Fruit fly (Drosophila melanogaster) whole organism, embryonic: ENCODE measurements around the gene CG42673.

Experiments
- CG10979 ChIP-seq: fragments of 200-800 bp; sonication (Bioruptor generic); optimal IDR thresholded peaks from 2 replicates; lab custom pipeline; 2018; ENCODE audit warnings: missing biosample characterization, mild to moderate bottlenecking, missing genetic modification characterization, moderate library complexity
- CG11456 ChIP-seq: fragments of 200-800 bp; sonication (Bioruptor generic); IDR thresholded peaks from 3 replicates; pipeline ENCODE4 v1.3.6; 2022; ENCODE audit warnings: missing biosample characterization, missing genetic modification characterization
- CG1233 ChIP-seq: fragments of 200-800 bp; sonication (Bioruptor generic); optimal IDR thresholded peaks from 4 replicates; lab custom pipeline; 2018; ENCODE audit warnings: missing biosample characterization, mild to moderate bottlenecking, missing genetic modification characterization
- CG13624 ChIP-seq: fragments of 200-800 bp; sonication (Bioruptor generic); optimal IDR thresholded peaks from 2 replicates; lab custom pipeline; 2016; ENCODE audit warnings: missing biosample characterization, missing genetic modification characterization
- CG14014 ChIP-seq: fragments of 200-800 bp; sonication (Bioruptor generic); IDR thresholded peaks from 2 replicates; pipeline ENCODE4 v1.3.6; 2022; ENCODE audit warnings: missing biosample characterization, missing genetic modification characterization
- CG16779 ChIP-seq: fragments of 200-800 bp; sonication (Bioruptor generic); IDR thresholded peaks from 2 replicates; pipeline ENCODE4 v1.3.6; 2022; ENCODE audit warnings: missing biosample characterization, missing genetic modification characterization
- CG2678 ChIP-seq: fragments of 200-800 bp; sonication (Bioruptor generic); optimal IDR thresholded peaks from 3 replicates; lab custom pipeline; 2019; ENCODE audit warnings: missing biosample characterization, mild to moderate bottlenecking, missing genetic modification characterization, moderate library complexity
- CG2712 ChIP-seq: fragments of 200-800 bp; optimal IDR thresholded peaks from 3 replicates; lab custom pipeline; 2019; ENCODE audit warnings: missing biosample characterization, mild to moderate bottlenecking, missing genetic modification characterization, moderate library complexity
- CG3281 ChIP-seq: fragments of 200-800 bp; sonication (Bioruptor generic); optimal IDR thresholded peaks from 3 replicates; lab custom pipeline; 2017; ENCODE audit warnings: missing biosample characterization, mild to moderate bottlenecking, missing genetic modification characterization
- CG4424 ChIP-seq: fragments of 200-800 bp; sonication (Bioruptor generic); optimal IDR thresholded peaks from 3 replicates; lab custom pipeline; 2016; ENCODE audit warnings: missing biosample characterization, missing genetic modification characterization
- CG6854 ChIP-seq: fragments of 200-800 bp; sonication (Bioruptor generic); optimal IDR thresholded peaks from 3 replicates; lab custom pipeline; 2017; ENCODE audit warnings: missing biosample characterization, mild to moderate bottlenecking, missing genetic modification characterization
- CkIIα-i1 ChIP-seq: fragments of 200-800 bp; sonication (Bioruptor generic); IDR thresholded peaks from 2 replicates; pipeline ENCODE4 v1.3.6; 2022; ENCODE audit warnings: missing biosample characterization, missing genetic modification characterization
- Dad ChIP-seq: fragments of 200-800 bp; sonication (Bioruptor generic); optimal IDR thresholded peaks from 3 replicates; lab custom pipeline; 2016; ENCODE audit warnings: missing biosample characterization, missing genetic modification characterization
- Fer1 ChIP-seq: fragments of 200-800 bp; sonication (Bioruptor generic); optimal IDR thresholded peaks from 2 replicates; lab custom pipeline; 2017; ENCODE audit warnings: missing biosample characterization, mild to moderate bottlenecking, missing genetic modification characterization
- Fer3 ChIP-seq: fragments of 200-800 bp; sonication (Bioruptor generic); optimal IDR thresholded peaks from 2 replicates; lab custom pipeline; 2018; ENCODE audit warnings: missing biosample characterization, mild to moderate bottlenecking, missing genetic modification characterization, moderate library complexity
- HLH3B ChIP-seq: fragments of 200-800 bp; sonication (Bioruptor generic); IDR thresholded peaks from 2 replicates; pipeline ENCODE4 v1.3.6; 2022; ENCODE audit warnings: missing biosample characterization, missing genetic modification characterization
- Hr39 ChIP-seq: fragments of >200 bp; optimal IDR thresholded peaks from 2 replicates; lab custom pipeline; 2017
- MTF-1 ChIP-seq: fragments of 200-800 bp; sonication (Bioruptor generic); optimal IDR thresholded peaks from 2 replicates; lab custom pipeline; 2018; ENCODE audit warnings: missing biosample characterization, mild to moderate bottlenecking, missing genetic modification characterization, borderline replicate concordance
- Meics ChIP-seq: fragments of 200-800 bp; sonication (Bioruptor generic); optimal IDR thresholded peaks from 2 replicates; lab custom pipeline; 2017; ENCODE audit warnings: missing biosample characterization, mild to moderate bottlenecking, missing genetic modification characterization
- Rfx ChIP-seq: fragments of 200-800 bp; sonication (Bioruptor generic); IDR thresholded peaks from 2 replicates; pipeline ENCODE4 v1.3.6; 2022; ENCODE audit warnings: missing biosample characterization, missing genetic modification characterization
- Sox102F ChIP-seq: fragments of 200-800 bp; sonication (Bioruptor generic); optimal IDR thresholded peaks from 2 replicates; lab custom pipeline; 2018; ENCODE audit warnings: missing biosample characterization, mild to moderate bottlenecking, missing genetic modification characterization, moderate library complexity
- Sry-β ChIP-seq: fragments of 200-800 bp; sonication (Bioruptor generic); optimal IDR thresholded peaks from 2 replicates; lab custom pipeline; 2018; ENCODE audit warnings: missing biosample characterization, mild to moderate bottlenecking, missing genetic modification characterization, moderate library complexity
- Trl ChIP-seq, 3 experiments: fragments of >200 bp in 2 of 3; fragments of 200-800 bp in 1 of 3; sonication (Bioruptor generic) in 1 of 3; optimal IDR thresholded peaks; 2 replicates in 1 of 3; 3 replicates in 2 of 3; lab custom pipeline; 2016 to 2017; ENCODE audit warnings: missing biosample characterization in 1 of 3, missing genetic modification characterization in 1 of 3
- Xrp1 ChIP-seq: fragments of 200-800 bp; sonication (Bioruptor generic); IDR thresholded peaks from 2 replicates; pipeline ENCODE4 v1.3.6; 2022; ENCODE audit warnings: missing biosample characterization, missing genetic modification characterization
- bab2 ChIP-seq: fragments of 200-800 bp; sonication (Bioruptor generic); optimal IDR thresholded peaks from 2 replicates; lab custom pipeline; 2016; ENCODE audit warnings: missing biosample characterization, missing genetic modification characterization
- bcd ChIP-seq: fragments of 200-800 bp; sonication (Bioruptor generic); optimal IDR thresholded peaks from 2 replicates; lab custom pipeline; 2017; ENCODE audit warnings: missing biosample characterization, mild to moderate bottlenecking, missing genetic modification characterization
- caup ChIP-seq: fragments of 200-800 bp; sonication (Bioruptor generic); optimal IDR thresholded peaks from 3 replicates; lab custom pipeline; 2017; ENCODE audit warnings: missing biosample characterization, mild to moderate bottlenecking, missing genetic modification characterization, moderate library complexity; ENCODE audit not compliant: severe bottlenecking
- croc ChIP-seq: fragments of 200-800 bp; sonication (Bioruptor generic); conservative IDR thresholded peaks from 3 replicates; pipeline ENCODE4 v1.3.6; 2022; ENCODE audit warnings: missing biosample characterization, missing genetic modification characterization
- cwo ChIP-seq: fragments of 200-800 bp; sonication (Bioruptor generic); optimal IDR thresholded peaks from 3 replicates; lab custom pipeline; 2017; ENCODE audit warnings: missing biosample characterization, missing genetic modification characterization, mild to moderate bottlenecking, moderate library complexity, missing genetic modification reagents
- dmrt99B ChIP-seq: fragments of 200-800 bp; sonication (Bioruptor generic); optimal IDR thresholded peaks from 2 replicates; lab custom pipeline; 2018; ENCODE audit warnings: missing biosample characterization, mild to moderate bottlenecking, missing genetic modification characterization, moderate library complexity
- dpn ChIP-seq, 2 experiments: fragments of 200-800 bp; sonication (Bioruptor generic); optimal IDR thresholded peaks; 3 replicates each; lab custom pipeline; 2016; ENCODE audit warnings: missing biosample characterization in 2 of 2, missing genetic modification characterization in 2 of 2
- fd96Cb ChIP-seq: fragments of 200-800 bp; sonication (Bioruptor generic); optimal IDR thresholded peaks from 2 replicates; lab custom pipeline; 2018; ENCODE audit warnings: missing biosample characterization, mild to moderate bottlenecking, missing genetic modification characterization, moderate library complexity
- gce ChIP-seq: fragments of 200-800 bp; sonication (Bioruptor generic); IDR thresholded peaks from 3 replicates; pipeline ENCODE4 v1.3.6; 2022; ENCODE audit warnings: missing biosample characterization, missing genetic modification characterization
- kah ChIP-seq: fragments of 200-800 bp; sonication (Bioruptor generic); optimal IDR thresholded peaks from 2 replicates; lab custom pipeline; 2018; ENCODE audit warnings: missing biosample characterization, mild to moderate bottlenecking, missing genetic modification characterization
- lab ChIP-seq: fragments of 200-800 bp; sonication (Bioruptor generic); optimal IDR thresholded peaks from 3 replicates; lab custom pipeline; 2017; ENCODE audit warnings: missing biosample characterization, missing genetic modification characterization, mild to moderate bottlenecking, moderate library complexity, missing genetic modification reagents
- nmo ChIP-seq: fragments of 200-800 bp; sonication (Bioruptor generic); optimal IDR thresholded peaks from 2 replicates; lab custom pipeline; 2018; ENCODE audit warnings: missing biosample characterization, mild to moderate bottlenecking, missing genetic modification characterization, moderate library complexity
- onecut ChIP-seq: fragments of 200-800 bp; sonication (Bioruptor generic); IDR thresholded peaks from 2 replicates; pipeline ENCODE4 v1.3.6; 2022; ENCODE audit warnings: missing biosample characterization, missing genetic modification characterization
- pb ChIP-seq: fragments of 200-800 bp; sonication (Bioruptor generic); optimal IDR thresholded peaks from 3 replicates; lab custom pipeline; 2016; ENCODE audit warnings: missing biosample characterization, missing genetic modification characterization
- prd ChIP-seq, 3 experiments: fragments of >200 bp in 2 of 3; fragments of 200-800 bp in 1 of 3; sonication (Bioruptor generic) in 1 of 3; optimal IDR thresholded peaks in 2 of 3; IDR thresholded peaks in 1 of 3; 2 replicates in 2 of 3; 3 replicates in 1 of 3; pipeline versions ENCODE4 v1.3.6 to Lab custom; 2017 to 2022; ENCODE audit warnings: missing biosample characterization in 1 of 3, missing genetic modification characterization in 1 of 3
- sc ChIP-seq, 3 experiments: fragments of >200 bp in 2 of 3; fragments of 200-800 bp in 1 of 3; sonication (Bioruptor generic) in 1 of 3; optimal IDR thresholded peaks; 2 replicates in 2 of 3; 3 replicates in 1 of 3; lab custom pipeline; 2017; ENCODE audit warnings: mild to moderate bottlenecking in 1 of 3, missing biosample characterization in 1 of 3, missing genetic modification characterization in 1 of 3, missing genetic modification reagents in 1 of 3
- sens ChIP-seq: fragments of 200-800 bp; sonication (Bioruptor generic); peaks from one replicate; lab custom pipeline; 2016; ENCODE audit warnings: missing biosample characterization, missing genetic modification characterization
- sr ChIP-seq: fragments of 200-800 bp; sonication (Bioruptor generic); IDR thresholded peaks from 3 replicates; pipeline ENCODE4 v1.3.6; 2022; ENCODE audit warnings: missing biosample characterization, missing genetic modification characterization
- tin ChIP-seq: fragments of 200-800 bp; sonication (Bioruptor generic); optimal IDR thresholded peaks from 3 replicates; lab custom pipeline; 2016; ENCODE audit warnings: missing biosample characterization, missing genetic modification characterization
- vvl ChIP-seq: fragments of 200-800 bp; sonication (Bioruptor generic); IDR thresholded peaks from 2 replicates; pipeline ENCODE4 v1.3.6; 2022; ENCODE audit warnings: missing biosample characterization, missing genetic modification characterization
- wor ChIP-seq: fragments of 200-800 bp; sonication (Bioruptor generic); IDR thresholded peaks from 2 replicates; pipeline ENCODE4 v1.3.6; 2022; ENCODE audit warnings: missing biosample characterization, missing genetic modification characterization
- zf30C ChIP-seq: fragments of 200-800 bp; sonication (Bioruptor generic); optimal IDR thresholded peaks from 3 replicates; lab custom pipeline; 2018; ENCODE audit warnings: missing biosample characterization, mild to moderate bottlenecking, missing genetic modification characterization
- zfh1 ChIP-seq: fragments of 200-800 bp; sonication (Bioruptor generic); IDR thresholded peaks from 3 replicates; pipeline ENCODE4 v1.3.6; 2022; ENCODE audit warnings: missing biosample characterization, missing genetic modification characterization

The CG42673 gene

DNA sequence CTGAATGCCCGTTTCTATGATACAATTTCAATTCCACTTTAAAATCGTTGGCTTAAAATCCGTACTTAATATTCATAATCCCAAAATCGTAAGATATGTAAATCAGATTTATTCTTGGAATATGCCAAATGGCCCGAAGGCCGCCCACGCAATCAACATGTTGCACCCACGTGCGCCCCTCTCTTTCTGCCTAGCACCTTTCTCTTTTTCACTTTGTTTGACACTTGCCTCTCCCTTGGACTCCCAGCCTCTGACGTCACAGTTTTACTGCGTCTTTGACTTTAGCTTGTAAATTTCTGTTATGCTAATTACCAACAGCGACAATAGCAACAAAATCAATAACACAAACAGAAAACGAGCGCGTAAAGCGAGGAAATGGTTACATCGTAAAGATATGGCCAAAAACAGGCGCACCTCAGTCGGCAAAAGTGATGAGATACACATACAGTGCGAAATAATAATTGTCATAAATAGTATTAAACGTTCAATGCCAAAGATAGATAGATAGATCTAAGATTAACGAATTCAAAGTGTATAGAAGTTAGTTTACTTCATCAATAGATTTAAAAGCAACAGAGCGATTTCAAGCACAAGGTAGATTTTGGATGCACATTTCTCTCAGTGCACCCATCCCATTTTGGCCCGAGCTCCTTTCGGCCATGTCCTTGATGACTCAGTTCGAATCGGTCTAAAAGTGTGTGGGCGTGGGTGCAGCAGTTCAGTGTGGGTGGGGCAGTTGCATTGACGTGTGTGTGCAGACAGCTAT lies 43.3 kb upstream of the CG42673 start:
- TF ChIP-seq nmo (GFP tag; lab: Kevin White, UChicago), result peak; percentile 23
- TF ChIP-seq onecut (GFP tag; lab: Robert Waterston, UW), result peak; percentile 52; the same call in 1 of the 2 replicates
- no peak for TF ChIP-seq Sry-β (GFP tag; lab: Kevin White, UChicago)
- peak; percentile 14 for TF ChIP-seq CG2712 (tag; lab: Kevin White, UChicago)
- peak; percentile 70 for TF ChIP-seq sens (GFP tag; lab: Kevin White, UChicago)
- TF ChIP-seq Hr39 (lab: Kevin White, UChicago), result no peak
- no peak for TF ChIP-seq dmrt99B
- TF ChIP-seq HLH3B (GFP tag; lab: Robert Waterston, UW), result 0 out of 2 replicates have a peak, but pooled peaks have one; percentile 18
- TF ChIP-seq pb (GFP tag; lab: Kevin White, UChicago), result no peak
- TF ChIP-seq sc (optimal IDR thresholded peaks at IDR 0.05; lab: Kevin White, UChicago), result no peak
- TF ChIP-seq sc (GFP tag; optimal IDR thresholded peaks at IDR 0.05; lab: Kevin White, UChicago), result no peak
- TF ChIP-seq tin (GFP tag; lab: Kevin White, UChicago), result peak; percentile 11
- TF ChIP-seq CkIIα-i1 (GFP tag; lab: Robert Waterston, UW), result no peak
- no peak for TF ChIP-seq CG11456 (GFP tag; lab: Robert Waterston, UW)
- peak; percentile 26 for TF ChIP-seq CG10979 (tag; lab: Kevin White, UChicago)
- TF ChIP-seq vvl (GFP tag; lab: Robert Waterston, UW), result peak; percentile 7; the same call in 1 of the 2 replicates
- TF ChIP-seq bab2, result peak; percentile 10
- peak; percentile 40 for TF ChIP-seq cwo (GFP tag; lab: Kevin White, UChicago)
- peak; percentile 2 for TF ChIP-seq CG13624 (GFP tag; lab: Kevin White, UChicago)
- TF ChIP-seq wor (GFP tag; lab: Robert Waterston, UW), result no peak
- TF ChIP-seq sr, result peak; percentile 98
- TF ChIP-seq CG4424, result peak; percentile 16
- peak in 1 of 2 experiments; percentile 8 for TF ChIP-seq Trl (optimal IDR thresholded peaks at IDR 0.05; lab: Kevin White, UChicago)
- TF ChIP-seq Trl (GFP tag; optimal IDR thresholded peaks at IDR 0.05; lab: Kevin White, UChicago), result no peak
- peak; percentile 19 for TF ChIP-seq CG3281 (GFP tag; lab: Kevin White, UChicago)
- TF ChIP-seq CG14014, result 0 out of 2 replicates have a peak, but pooled peaks have one; percentile 16
- TF ChIP-seq Fer3 (tag; lab: Kevin White, UChicago), result peak; percentile 22
- peak; percentile 1 for TF ChIP-seq Fer1 (GFP tag; lab: Kevin White, UChicago)
- no peak for TF ChIP-seq Dad (GFP tag; lab: Kevin White, UChicago)
- TF ChIP-seq dpn (GFP tag; optimal IDR thresholded peaks at IDR 0.05; lab: Kevin White, UChicago), result peak in 1 of 2 experiments; percentile 1
- peak; percentile 25 for TF ChIP-seq caup
- TF ChIP-seq fd96Cb (tag; lab: Kevin White, UChicago), result peak; percentile 1
- 0 out of 2 replicates have a peak, but pooled peaks have one; percentile 31 for TF ChIP-seq Rfx (GFP tag; lab: Robert Waterston, UW)
- TF ChIP-seq MTF-1 (GFP tag; lab: Kevin White, UChicago), result no peak
- TF ChIP-seq kah (GFP tag; lab: Kevin White, UChicago), result peak; percentile 46
- peak; percentile 30 for TF ChIP-seq CG1233
- 0 out of 3 replicates have a peak, but pooled peaks have one; percentile 16 for TF ChIP-seq zfh1 (GFP tag; lab: Robert Waterston, UW)
- TF ChIP-seq prd (optimal IDR thresholded peaks at IDR 0.05; lab: Kevin White, UChicago), result no peak
- TF ChIP-seq prd (GFP tag; IDR thresholded peaks at IDR 0.05; lab: Robert Waterston, UW), result peak; percentile 49; the same call in 1 of the 3 replicates
- no peak for TF ChIP-seq croc
- no peak for TF ChIP-seq gce
- no peak for TF ChIP-seq CG16779 (GFP tag; lab: Robert Waterston, UW)
- TF ChIP-seq zf30C (GFP tag; lab: Kevin White, UChicago), result peak; percentile 20
- TF ChIP-seq lab (GFP tag; lab: Kevin White, UChicago), result peak; percentile 39
- peak; percentile 24; the same call in 1 of the 2 replicates for TF ChIP-seq Xrp1 (GFP tag; lab: Robert Waterston, UW)
- TF ChIP-seq Meics, result peak; percentile 34
- peak; percentile 31 for TF ChIP-seq CG6854
- TF ChIP-seq Sox102F (GFP tag; lab: Kevin White, UChicago), result peak; percentile 17
- peak; percentile 37 for TF ChIP-seq CG2678
- peak; percentile 8 for TF ChIP-seq bcd (GFP tag; lab: Kevin White, UChicago)
